Worm (Caenorhabditis elegans): ENCODE results near the gene lin-33.

lin-33 gene

ce11 chrIV:5962219-5962945 is 31.9 kb downstream of the lin-33 start, which contains the start of gene K02B2.6:
Gene K02B2.6 (minus strand): TSS chrIV:5962269.
- TF ChIP-seq jun-1 (tag; optimal IDR thresholded peaks at IDR 0.05) (no peak), pqm-1 (tag; optimal IDR thresholded peaks at IDR 0.05) (no peak), irx-1 (tag; optimal IDR thresholded peaks at IDR 0.05) (no peak)

DNA sequence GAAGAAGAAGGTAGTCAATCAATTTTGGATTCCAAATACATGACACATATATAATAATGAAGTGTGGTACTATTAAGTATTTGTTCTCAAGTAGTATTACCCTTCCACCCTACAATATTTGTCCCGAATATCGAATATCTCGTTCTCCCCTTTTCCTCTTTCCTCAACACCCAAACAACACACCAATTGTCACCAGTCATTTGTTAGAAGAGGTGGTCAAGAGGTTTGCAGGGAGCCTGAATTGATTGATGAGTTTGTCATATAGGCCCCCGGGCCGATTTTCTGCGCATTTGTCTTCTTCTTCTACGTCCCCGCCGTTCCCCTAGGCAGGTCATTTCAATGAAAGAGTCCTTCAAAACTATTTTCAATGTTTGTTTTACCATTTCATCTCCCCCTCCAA is 33.8 kb downstream of the lin-33 start:
- no peak for TF ChIP-seq nhr-12 (tag; optimal IDR thresholded peaks at IDR 0.05)
- peak; percentile 22 for TF ChIP-seq nhr-85 (tag)

ce11 chrIV:5967035-5967499 is 36.6 kb downstream of the lin-33 start:
- TF ChIP-seq lsy-2 (tag; optimal IDR thresholded peaks at IDR 0.05), result peak; percentile 58 to 77
- TF ChIP-seq zip-4 (GFP tag; optimal IDR thresholded peaks at IDR 0.05), result no peak
- no peak for TF ChIP-seq ama-1 (optimal IDR thresholded peaks at IDR 0.05)
- TF ChIP-seq tbx-2 (tag; optimal IDR thresholded peaks at IDR 0.05), result peak; percentile 75
- no peak for TF ChIP-seq pax-3 (tag; optimal IDR thresholded peaks at IDR 0.05)
- TF ChIP-seq nhr-90 (tag; optimal IDR thresholded peaks at IDR 0.05; ENCODE audit: poor library complexity), result peak; percentile 90
- TF ChIP-seq nhr-76 (tag; optimal IDR thresholded peaks at IDR 0.05), result no peak
- peak; percentile 34; the same call in 1 of the 2 replicates for TF ChIP-seq mab-9 (GFP tag; IDR thresholded peaks at IDR 0.05)
- TF ChIP-seq pqm-1 (tag; optimal IDR thresholded peaks at IDR 0.05), result peak; percentile 49
- TF ChIP-seq irx-1 (tag; optimal IDR thresholded peaks at IDR 0.05), result peak; percentile 74
- TF ChIP-seq lin-39 (tag; optimal IDR thresholded peaks at IDR 0.05), result no peak
- peak in 2 of 3 experiments; percentile 27 to 59 for TF ChIP-seq ceh-82 (tag; optimal IDR thresholded peaks at IDR 0.05)
- TF ChIP-seq ceh-88 (GFP tag; IDR thresholded peaks at IDR 0.05), result no peak
- peak; percentile 56 for TF ChIP-seq fkh-8 (tag; optimal IDR thresholded peaks at IDR 0.05)
- TF ChIP-seq mep-1 (tag; optimal IDR thresholded peaks at IDR 0.05), result peak; percentile 80
- TF ChIP-seq unc-130 (tag; optimal IDR thresholded peaks at IDR 0.05), result peak; percentile 62
- TF ChIP-seq mdl-1 (tag; optimal IDR thresholded peaks at IDR 0.05), result peak in 1 of 2 experiments; percentile 56
- TF ChIP-seq C04F5.9 (tag; optimal IDR thresholded peaks at IDR 0.05), result no peak
- peak; percentile 52 for TF ChIP-seq lir-3 (tag; optimal IDR thresholded peaks at IDR 0.05; ENCODE audit: poor library complexity)
- peak; percentile 9 for TF ChIP-seq ztf-4 (tag; optimal IDR thresholded peaks at IDR 0.05)
- TF ChIP-seq C34B4.2 (tag; optimal IDR thresholded peaks at IDR 0.05), result no peak
- no peak for TF ChIP-seq nhr-237 (tag; optimal IDR thresholded peaks at IDR 0.05)
- no peak for TF ChIP-seq lin-15B (tag; optimal IDR thresholded peaks at IDR 0.05)
- no peak for TF ChIP-seq fkh-10 (GFP tag; optimal IDR thresholded peaks at IDR 0.05)
- TF ChIP-seq egl-13 (tag; optimal IDR thresholded peaks at IDR 0.05), result peak; percentile 68
- peak; percentile 88 for TF ChIP-seq nhr-20 (tag; optimal IDR thresholded peaks at IDR 0.05)
- no peak for TF ChIP-seq efl-3 (GFP tag; optimal IDR thresholded peaks at IDR 0.05)
- TF ChIP-seq F16B12.6 (tag; optimal IDR thresholded peaks at IDR 0.05), result no peak
- TF ChIP-seq efl-1 (optimal IDR thresholded peaks at IDR 0.05), result peak; percentile 23 to 53
- TF ChIP-seq efl-1 (GFP tag; optimal IDR thresholded peaks at IDR 0.05 in 1 of 2), result peak in 1 of 2 experiments; percentile 95
- TF ChIP-seq nhr-77 (tag; optimal IDR thresholded peaks at IDR 0.05), result peak; percentile 73
- TF ChIP-seq snpc-4 (tag; optimal IDR thresholded peaks at IDR 0.05), result peak; percentile 34
- TF ChIP-seq unc-86 (tag; optimal IDR thresholded peaks at IDR 0.05), result peak; percentile 24
- TF ChIP-seq nhr-28 (tag; optimal IDR thresholded peaks at IDR 0.05), result no peak
- peak; percentile 48 for TF ChIP-seq blmp-1 (tag; optimal IDR thresholded peaks at IDR 0.05)
- TF ChIP-seq ceh-8 (GFP tag; optimal IDR thresholded peaks at IDR 0.05), result peak; percentile 47
- TF ChIP-seq unc-98 (GFP tag; IDR thresholded peaks at IDR 0.05), result no peak
- no peak for TF ChIP-seq sptf-1 (tag; optimal IDR thresholded peaks at IDR 0.05)
- TF ChIP-seq ceh-90 (tag; optimal IDR thresholded peaks at IDR 0.05), result no peak
- peak; percentile 9 for TF ChIP-seq sox-4 (tag; optimal IDR thresholded peaks at IDR 0.05)
- TF ChIP-seq unc-30 (tag; optimal IDR thresholded peaks at IDR 0.05), result no peak
- no peak for TF ChIP-seq ets-5 (GFP tag; IDR thresholded peaks at IDR 0.05)
- TF ChIP-seq hlh-4 (tag; optimal IDR thresholded peaks at IDR 0.05), result no peak
- peak; percentile 92 for TF ChIP-seq nhr-71 (tag; optimal IDR thresholded peaks at IDR 0.05)
- TF ChIP-seq nhr-11 (tag; optimal IDR thresholded peaks at IDR 0.05), result no peak
- peak; percentile 58 for TF ChIP-seq rnt-1 (tag; optimal IDR thresholded peaks at IDR 0.05)

All from whole organism, L1 larva.